Fruit fly (Drosophila melanogaster) whole organism, embryonic: ENCODE data around the gene AstCC.

Source experiments
- CG14710 ChIP-seq: fragments of 200-800 bp; sonication (Bioruptor generic); optimal IDR thresholded peaks from 3 replicates; lab custom pipeline; 2019; ENCODE audit warnings: missing biosample characterization, mild to moderate bottlenecking, missing genetic modification characterization, moderate library complexity
- CG2199 ChIP-seq: fragments of 200-800 bp; sonication (Bioruptor generic); IDR thresholded peaks from 3 replicates; pipeline ENCODE4 v1.3.6; 2022; ENCODE audit warnings: missing biosample characterization, missing genetic modification characterization
- CG3281 ChIP-seq: fragments of 200-800 bp; sonication (Bioruptor generic); optimal IDR thresholded peaks from 3 replicates; lab custom pipeline; 2017; ENCODE audit warnings: missing biosample characterization, mild to moderate bottlenecking, missing genetic modification characterization
- eve ChIP-seq, 2 experiments: fragments of >200 bp; optimal IDR thresholded peaks; 2 replicates each; lab custom pipeline; 2017; ENCODE audit warnings: missing biosample characterization in 2 of 2, missing genetic modification characterization in 2 of 2
- fd96Cb ChIP-seq: fragments of 200-800 bp; sonication (Bioruptor generic); optimal IDR thresholded peaks from 2 replicates; lab custom pipeline; 2018; ENCODE audit warnings: missing biosample characterization, mild to moderate bottlenecking, missing genetic modification characterization, moderate library complexity
- inv ChIP-seq: fragments of 200-800 bp; sonication (Bioruptor generic); IDR thresholded peaks from 2 replicates; pipeline ENCODE4 v1.3.6; 2022; ENCODE audit warnings: missing biosample characterization, missing genetic modification characterization; ENCODE audit not compliant: partially characterized antibody
- nau ChIP-seq: fragments of 200-800 bp; sonication (Bioruptor generic); optimal IDR thresholded peaks from 3 replicates; lab custom pipeline; 2017; ENCODE audit warnings: missing biosample characterization, mild to moderate bottlenecking, missing genetic modification characterization, missing genetic modification reagents
- pnt ChIP-seq: fragments of 200-800 bp; sonication (Bioruptor generic); optimal IDR thresholded peaks from 3 replicates; lab custom pipeline; 2016; ENCODE audit warnings: missing biosample characterization, missing genetic modification characterization

DNA sequence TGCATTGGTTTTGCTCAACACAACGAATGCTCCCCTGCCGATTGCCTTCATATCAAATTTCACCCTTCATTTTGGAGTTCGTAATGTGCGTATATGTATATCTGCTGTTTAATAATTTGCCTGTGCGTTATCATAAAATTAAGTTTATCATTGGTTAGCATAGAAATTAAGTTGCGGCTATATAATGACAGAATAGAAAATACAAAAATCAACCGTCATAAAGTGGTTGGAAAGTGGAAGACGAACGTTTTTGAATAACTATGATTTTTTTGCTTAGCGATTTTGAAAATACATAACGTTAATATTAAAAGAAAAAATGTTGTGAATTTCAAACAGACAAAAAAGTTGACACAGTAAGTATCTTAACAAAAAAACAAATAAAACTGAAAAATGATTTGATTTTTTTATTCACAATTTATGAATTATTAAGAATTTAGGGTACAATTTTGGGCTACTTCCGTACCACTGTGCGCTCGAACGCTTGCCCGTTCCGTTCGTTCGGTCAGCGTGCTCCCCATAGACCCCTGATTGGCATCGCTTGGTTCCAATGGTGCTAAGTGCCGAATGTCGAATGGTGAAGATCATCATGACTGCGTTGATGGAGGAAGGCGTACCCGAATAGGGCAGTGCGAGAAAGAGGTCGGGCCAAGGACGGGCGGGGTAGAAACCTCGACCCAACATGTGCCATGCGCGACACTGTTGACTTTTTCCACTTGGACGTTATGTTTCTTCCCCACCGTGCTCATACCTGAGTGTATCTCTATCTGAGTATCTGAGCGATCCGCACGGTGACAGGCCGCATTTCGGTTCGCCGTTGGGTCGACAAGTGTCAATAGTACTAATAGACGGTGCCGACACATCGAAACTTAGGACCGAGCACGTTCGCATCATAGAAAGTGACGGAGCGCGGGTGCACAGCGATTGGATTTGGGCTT is 47.2 kb downstream of the AstCC start:
- peak; percentile 83; the same call in 2 of the 3 replicates for TF ChIP-seq CG2199 (GFP tag; lab: Robert Waterston, UW)
- TF ChIP-seq pnt (GFP tag; lab: Kevin White, UChicago): peak; percentile 24
- TF ChIP-seq fd96Cb (tag; lab: Kevin White, UChicago): peak; percentile 44
- TF ChIP-seq nau (GFP tag; lab: Kevin White, UChicago): peak; percentile 34
- peak; percentile 20 for TF ChIP-seq CG3281
- TF ChIP-seq inv: no peak
- TF ChIP-seq CG14710 (tag; lab: Kevin White, UChicago): peak; percentile 22
- peak in 1 of 2 experiments; percentile 67 for TF ChIP-seq eve (GFP tag; optimal IDR thresholded peaks at IDR 0.05; lab: Kevin White, UChicago)
